In the genomic region with DNA sequence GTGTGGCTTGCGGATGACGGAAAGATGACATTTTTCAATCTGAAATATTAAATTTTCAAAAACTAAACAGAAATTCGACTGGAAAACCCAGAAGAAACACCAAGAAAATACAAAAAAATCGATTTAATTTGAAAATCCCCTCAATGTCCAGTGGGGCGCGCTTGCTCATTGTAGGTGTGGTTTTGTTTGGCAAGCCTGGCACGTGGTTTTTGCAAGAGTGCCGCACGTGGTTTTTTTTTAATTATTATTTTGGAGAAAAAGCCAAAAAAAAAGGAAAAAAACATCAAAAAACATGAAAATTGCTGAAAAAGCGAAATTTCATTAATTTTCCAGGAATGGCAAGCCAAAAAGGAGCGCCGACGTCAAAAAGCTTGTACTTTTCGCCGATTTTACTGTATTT, we compare ENCODE assay signal across 2 worm cellular contexts.
TF ChIP-seq lines count a peak whose summit lies in the region.

Gene swsn-3, minus strand, starts transcription at position 45 of the 400 bp plus-strand sequence.

TF ChIP-seq in whole organism, L4 larva, 104 proteins besides CTCF, POLR2A, EP300 and RAD21 (continued from another document):
- TF ChIP-seq lim-7 (GFP tag; IDR thresholded peaks at IDR 0.05; lab: Robert Waterston, UW) = no peak
- 0 out of 2 replicates have a peak, but pooled peaks have one; percentile 32 for TF ChIP-seq nhr-42 (GFP tag; IDR thresholded peaks at IDR 0.05; lab: Robert Waterston, UW)
- peak; percentile 70; the same call in 1 of the 2 replicates for TF ChIP-seq Y105C5A.15 (GFP tag; IDR thresholded peaks at IDR 0.05; lab: Robert Waterston, UW)
- no peak for TF ChIP-seq daf-12 (tag; optimal IDR thresholded peaks at IDR 0.05; lab: Kevin White, UChicago)
- TF ChIP-seq zag-1 (tag; optimal IDR thresholded peaks at IDR 0.05; lab: Kevin White, UChicago) = no peak
- no peak for TF ChIP-seq saeg-2 (GFP tag; IDR thresholded peaks at IDR 0.05; lab: Robert Waterston, UW)
- peak; percentile 56 for TF ChIP-seq nhr-48 (tag; optimal IDR thresholded peaks at IDR 0.05; lab: Kevin White, UChicago)
- TF ChIP-seq fos-1 (tag; optimal IDR thresholded peaks at IDR 0.05; lab: Kevin White, UChicago) = no peak
- no peak for TF ChIP-seq ceh-44 (GFP tag; IDR thresholded peaks at IDR 0.05; lab: Robert Waterston, UW)
- peak; percentile 87 for TF ChIP-seq hlh-30 (tag; optimal IDR thresholded peaks at IDR 0.05; lab: Kevin White, UChicago; ENCODE audit: insufficient read depth)
- no peak for TF ChIP-seq tag-97 (GFP tag; IDR thresholded peaks at IDR 0.05; lab: Robert Waterston, UW)
- TF ChIP-seq nhr-11 (tag; optimal IDR thresholded peaks at IDR 0.05; lab: Kevin White, UChicago) = peak; percentile 7
- TF ChIP-seq aly-2 (tag; optimal IDR thresholded peaks at IDR 0.05; lab: Kevin White, UChicago) = no peak
- TF ChIP-seq F37D6.2 (tag; optimal IDR thresholded peaks at IDR 0.05; lab: Kevin White, UChicago) = peak; percentile 65
- TF ChIP-seq ceh-20 (GFP tag; IDR thresholded peaks at IDR 0.05; lab: Robert Waterston, UW) = no peak
- peak; percentile 60; the same call in 1 of the 2 replicates for TF ChIP-seq snpc-1.2 (GFP tag; IDR thresholded peaks at IDR 0.05; lab: Robert Waterston, UW)
- TF ChIP-seq snpc-4 (tag; optimal IDR thresholded peaks at IDR 0.05; lab: Kevin White, UChicago) = no peak
- no peak for TF ChIP-seq F26F4.8 (GFP tag; conservative IDR thresholded peaks at IDR 0.05; lab: Robert Waterston, UW)
- peak; percentile 70 for TF ChIP-seq nhr-102 (tag; optimal IDR thresholded peaks at IDR 0.05; lab: Kevin White, UChicago)
- peak; percentile 45; the same call in 1 of the 2 replicates for TF ChIP-seq Y75B8A.6 (GFP tag; IDR thresholded peaks at IDR 0.05; lab: Robert Waterston, UW)
- peak; percentile 13 for TF ChIP-seq F10B5.3 (tag; optimal IDR thresholded peaks at IDR 0.05; lab: Kevin White, UChicago)
- peak; percentile 74 for TF ChIP-seq ctbp-1 (GFP tag; IDR thresholded peaks at IDR 0.05; lab: Robert Waterston, UW)
- no peak for TF ChIP-seq cey-2 (tag; optimal IDR thresholded peaks at IDR 0.05; lab: Kevin White, UChicago; ENCODE audit: borderline replicate concordance, insufficient read depth)
- no peak for TF ChIP-seq ceh-32 (tag; optimal IDR thresholded peaks at IDR 0.05; lab: Kevin White, UChicago; ENCODE audit: poor library complexity)
- TF ChIP-seq zfp-2 (tag; optimal IDR thresholded peaks at IDR 0.05; lab: Kevin White, UChicago) = peak; percentile 42
- TF ChIP-seq lir-3 (tag; optimal IDR thresholded peaks at IDR 0.05; lab: Kevin White, UChicago) = no peak
- no peak for TF ChIP-seq ZK337.2 (GFP tag; IDR thresholded peaks at IDR 0.05; lab: Robert Waterston, UW)
- TF ChIP-seq lin-13 (GFP tag; optimal IDR thresholded peaks at IDR 0.05; lab: Kevin White, UChicago) = peak; percentile 86
- TF ChIP-seq egl-43 (GFP tag; IDR thresholded peaks at IDR 0.05; lab: Robert Waterston, UW) = no peak
- TF ChIP-seq daf-16 (GFP tag; optimal IDR thresholded peaks at IDR 0.05; lab: Kevin White, UChicago) = peak in 1 of 2 experiments; percentile 36
- peak; percentile 54 for TF ChIP-seq daf-16 (tag; optimal IDR thresholded peaks at IDR 0.05; lab: Kevin White, UChicago)
- no peak for TF ChIP-seq zfp-3 (GFP tag; conservative IDR thresholded peaks at IDR 0.05; lab: Robert Waterston, UW)
- peak; percentile 65 for TF ChIP-seq nhr-77 (tag; optimal IDR thresholded peaks at IDR 0.05; lab: Kevin White, UChicago)
- TF ChIP-seq dmd-8 (GFP tag; IDR thresholded peaks at IDR 0.05; lab: Robert Waterston, UW) = no peak
- TF ChIP-seq nhr-6 (tag; optimal IDR thresholded peaks at IDR 0.05; lab: Kevin White, UChicago) = peak; percentile 93
- TF ChIP-seq unc-39 (tag; optimal IDR thresholded peaks at IDR 0.05; lab: Kevin White, UChicago) = no peak
- no peak for TF ChIP-seq tra-1 (GFP tag; IDR thresholded peaks at IDR 0.05; lab: Robert Waterston, UW)
- peak; percentile 48 for TF ChIP-seq nhr-25 (tag; optimal IDR thresholded peaks at IDR 0.05; lab: Kevin White, UChicago; ENCODE audit: borderline replicate concordance, insufficient read depth)
- TF ChIP-seq nhr-10 (tag; optimal IDR thresholded peaks at IDR 0.05; lab: Kevin White, UChicago) = peak; percentile 46
- TF ChIP-seq F49E8.2 (tag; optimal IDR thresholded peaks at IDR 0.05; lab: Kevin White, UChicago; ENCODE audit: borderline replicate concordance) = peak; percentile 68
- TF ChIP-seq ZK546.5 (tag; optimal IDR thresholded peaks at IDR 0.05; lab: Kevin White, UChicago) = peak in 1 of 2 experiments; percentile 3
- no peak for TF ChIP-seq zip-11 (GFP tag; IDR thresholded peaks at IDR 0.05; lab: Robert Waterston, UW)
- TF ChIP-seq Y5F2A.4 (GFP tag; optimal IDR thresholded peaks at IDR 0.05; lab: Kevin White, UChicago) = no peak
- no peak for TF ChIP-seq nhr-41 (GFP tag; IDR thresholded peaks at IDR 0.05; lab: Robert Waterston, UW)
- TF ChIP-seq nhr-76 (tag; optimal IDR thresholded peaks at IDR 0.05; lab: Kevin White, UChicago) = no peak
- TF ChIP-seq lin-15B (tag; optimal IDR thresholded peaks at IDR 0.05; lab: Kevin White, UChicago) = peak; percentile 74
- peak; percentile 53 for TF ChIP-seq ceh-28 (tag; optimal IDR thresholded peaks at IDR 0.05; lab: Kevin White, UChicago)
- TF ChIP-seq ama-1 (optimal IDR thresholded peaks at IDR 0.05; lab: Kevin White, UChicago) = no peak
- no peak for TF ChIP-seq ztf-7 (tag; optimal IDR thresholded peaks at IDR 0.05; lab: Kevin White, UChicago)

TF ChIP-seq in whole organism, late embryonic, 69 proteins besides CTCF, POLR2A, EP300 and RAD21 (continued from another document):
- peak; percentile 78 for TF ChIP-seq hlh-8 (tag; optimal IDR thresholded peaks at IDR 0.05; lab: Kevin White, UChicago)
- no peak for TF ChIP-seq ceh-9 (tag; optimal IDR thresholded peaks at IDR 0.05; lab: Kevin White, UChicago)
- TF ChIP-seq nfya-1 (tag; optimal IDR thresholded peaks at IDR 0.05; lab: Kevin White, UChicago) = peak; percentile 94
- peak; percentile 79 for TF ChIP-seq hlh-6 (tag; optimal IDR thresholded peaks at IDR 0.05; lab: Kevin White, UChicago)
- peak; percentile 95 for TF ChIP-seq K09A11.1 (tag; optimal IDR thresholded peaks at IDR 0.05; lab: Kevin White, UChicago; ENCODE audit: insufficient read depth)
- peak; percentile 68 for TF ChIP-seq hlh-15 (tag; optimal IDR thresholded peaks at IDR 0.05; lab: Kevin White, UChicago)
- peak; percentile 93 for TF ChIP-seq tbx-2 (tag; optimal IDR thresholded peaks at IDR 0.05; lab: Kevin White, UChicago)
- TF ChIP-seq ceh-34 (tag; optimal IDR thresholded peaks at IDR 0.05; lab: Kevin White, UChicago) = peak; percentile 91
- peak; percentile 76 for TF ChIP-seq sdc-2 (tag; optimal IDR thresholded peaks at IDR 0.05; lab: Kevin White, UChicago)
- peak; percentile 85 for TF ChIP-seq ceh-18 (tag; optimal IDR thresholded peaks at IDR 0.05; lab: Kevin White, UChicago)
- peak; percentile 40 for TF ChIP-seq ets-4 (tag; optimal IDR thresholded peaks at IDR 0.05; lab: Kevin White, UChicago)
